Worm (Caenorhabditis elegans): ENCODE measurements around the gene C38C5.1.

C38C5.1 gene

ce11 chrX:5572638-5573037 is 14.8 kb downstream of the C38C5.1 start:
- TF ChIP-seq peb-1 (tag; optimal IDR thresholded peaks at IDR 0.05) (no peak), R02D3.7 (tag; optimal IDR thresholded peaks at IDR 0.05) (no peak), nhr-10 (tag; optimal IDR thresholded peaks at IDR 0.05) (no peak), mab-5 (tag; optimal IDR thresholded peaks at IDR 0.05) (no peak), lsy-2 (tag; optimal IDR thresholded peaks at IDR 0.05) (no peak), nhr-11 (tag; optimal IDR thresholded peaks at IDR 0.05) (no peak), nhr-237 (tag; optimal IDR thresholded peaks at IDR 0.05) (no peak), elt-3 (tag; optimal IDR thresholded peaks at IDR 0.05) (no peak), alr-1 (tag; optimal IDR thresholded peaks at IDR 0.05) (no peak)

ce11 chrX:5579714-5580265 is 21.9 kb downstream of the C38C5.1 start:
- TF ChIP-seq F13H6.1 (tag; optimal IDR thresholded peaks at IDR 0.05): no peak

DNA sequence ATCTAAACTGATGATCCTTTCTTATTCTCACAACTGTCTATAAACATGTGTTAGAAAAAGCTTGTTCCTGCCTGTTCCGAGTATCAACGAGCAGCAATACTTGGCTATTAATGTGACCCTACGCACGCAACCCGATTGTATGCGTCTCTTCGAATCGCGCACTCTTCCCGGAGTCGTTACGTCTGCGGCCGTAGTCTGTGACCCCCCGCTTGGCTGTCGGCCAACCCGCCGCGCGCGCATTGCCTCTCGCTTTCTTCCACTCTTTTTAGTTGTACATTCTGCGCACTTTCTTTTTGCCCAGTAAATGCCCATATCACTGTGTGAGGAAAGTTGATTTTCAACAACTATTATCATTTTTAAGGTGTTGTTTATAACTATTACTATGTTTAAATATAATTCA is 34.0 kb downstream of the C38C5.1 start:
- TF ChIP-seq zag-1 (tag; optimal IDR thresholded peaks at IDR 0.05) (peak; percentile 39), C34F6.9 (tag; optimal IDR thresholded peaks at IDR 0.05) (peak; percentile 31), ceh-16 (tag; optimal IDR thresholded peaks at IDR 0.05) (peak; percentile 47), mab-5 (tag; optimal IDR thresholded peaks at IDR 0.05) (peak; percentile 54), lsy-2 (tag; optimal IDR thresholded peaks at IDR 0.05) (peak in 1 of 2 experiments; percentile 31), sem-4 (tag; optimal IDR thresholded peaks at IDR 0.05) (peak; percentile 55), snpc-4 (tag; optimal IDR thresholded peaks at IDR 0.05) (no peak), ztf-11 (tag; optimal IDR thresholded peaks at IDR 0.05) (no peak), nhr-11 (tag; optimal IDR thresholded peaks at IDR 0.05) (no peak), sma-9 (GFP tag; optimal IDR thresholded peaks at IDR 0.05) (peak; percentile 58), sma-9 (tag; optimal IDR thresholded peaks at IDR 0.05) (no peak), lin-13 (GFP tag; optimal IDR thresholded peaks at IDR 0.05) (no peak), egl-27 (tag; optimal IDR thresholded peaks at IDR 0.05) (peak; percentile 2), unc-62 (GFP tag; optimal IDR thresholded peaks at IDR 0.05) (no peak), gmeb-1 (tag; optimal IDR thresholded peaks at IDR 0.05) (no peak), unc-55 (GFP tag; optimal IDR thresholded peaks at IDR 0.05) (peak; percentile 15), nhr-77 (tag; optimal IDR thresholded peaks at IDR 0.05) (no peak), F13H6.1 (tag; optimal IDR thresholded peaks at IDR 0.05) (peak; percentile 68), ama-1 (optimal IDR thresholded peaks at IDR 0.05) (no peak), blmp-1 (tag; optimal IDR thresholded peaks at IDR 0.05; ENCODE audit: insufficient read depth) (peak; percentile 42), nhr-237 (tag; optimal IDR thresholded peaks at IDR 0.05) (no peak), nhr-129 (tag; optimal IDR thresholded peaks at IDR 0.05) (peak; percentile 60)

- TF ChIP-seq nhr-129 (tag; optimal IDR thresholded peaks at IDR 0.05): peak; percentile 36
- no peak for TF ChIP-seq nhr-21 (tag; optimal IDR thresholded peaks at IDR 0.05)
These were observed 34.8 kb downstream of the C38C5.1 start, which contains the start of gene unc-97 for ce11 chrX:5592517-5593183. unc-97 (plus strand) TSS chrX:5593133.

ce11 chrX:5599224-5599623 is 41.4 kb downstream of the C38C5.1 start, which contains the start of gene sulp-2:
sulp-2 (minus strand) TSS chrX:5599330.
- TF ChIP-seq zag-1 (tag; optimal IDR thresholded peaks at IDR 0.05) (no peak), ztf-11 (tag; optimal IDR thresholded peaks at IDR 0.05) (no peak), fos-1 (tag; optimal IDR thresholded peaks at IDR 0.05) (no peak), egl-27 (tag; optimal IDR thresholded peaks at IDR 0.05) (no peak), gmeb-1 (tag; optimal IDR thresholded peaks at IDR 0.05) (no peak), lin-39 (tag; optimal IDR thresholded peaks at IDR 0.05) (no peak), nhr-77 (tag; optimal IDR thresholded peaks at IDR 0.05) (no peak), sem-4 (tag; optimal IDR thresholded peaks at IDR 0.05) (no peak), aly-2 (tag; optimal IDR thresholded peaks at IDR 0.05) (no peak), R02D3.7 (tag; optimal IDR thresholded peaks at IDR 0.05) (no peak), mbf-1 (tag; optimal IDR thresholded peaks at IDR 0.05) (no peak), F13H6.1 (tag; optimal IDR thresholded peaks at IDR 0.05) (no peak), alr-1 (tag; optimal IDR thresholded peaks at IDR 0.05) (no peak), dmd-4 (tag; optimal IDR thresholded peaks at IDR 0.05) (no peak), nhr-23 (tag; optimal IDR thresholded peaks at IDR 0.05) (no peak), ceh-82 (tag; optimal IDR thresholded peaks at IDR 0.05) (no peak), ztf-1 (GFP tag; conservative IDR thresholded peaks at IDR 0.05) (no peak), skn-1 (tag; optimal IDR thresholded peaks at IDR 0.05) (no peak)
